Worm (Caenorhabditis elegans): ENCODE measurements around the gene C44B11.4.

DNA sequence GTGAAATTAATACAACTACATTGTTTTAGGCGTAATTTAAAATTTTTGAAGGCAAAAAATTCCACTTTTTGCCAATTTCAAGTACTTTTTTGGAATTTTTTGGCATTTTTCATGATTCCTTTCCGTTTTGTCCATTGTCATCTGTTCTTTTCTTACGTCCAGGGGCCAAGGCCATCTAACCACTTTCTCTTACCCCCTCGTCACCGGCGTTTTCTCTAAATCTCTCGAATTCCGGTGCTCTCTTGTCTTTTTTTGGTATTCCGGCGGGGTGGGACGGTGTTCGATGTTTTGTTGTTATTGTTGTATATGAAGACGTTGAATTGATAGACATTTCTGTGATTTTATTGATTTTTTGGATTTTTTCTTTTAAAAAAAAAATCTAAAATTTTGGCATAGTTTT is 18.0 kb upstream of the C44B11.4 start:
- TF ChIP-seq snpc-4 (tag; optimal IDR thresholded peaks at IDR 0.05) (no peak), nhr-28 (tag; optimal IDR thresholded peaks at IDR 0.05) (peak; percentile 23), fkh-10 (GFP tag; optimal IDR thresholded peaks at IDR 0.05) (no peak), unc-62 (GFP tag; optimal IDR thresholded peaks at IDR 0.05 in 1 of 2) (no peak), unc-62 (tag; optimal IDR thresholded peaks at IDR 0.05) (no peak), nhr-11 (tag; optimal IDR thresholded peaks at IDR 0.05) (no peak), sdz-12 (GFP tag; optimal IDR thresholded peaks at IDR 0.05) (no peak), egl-27 (tag; optimal IDR thresholded peaks at IDR 0.05) (no peak), ZK546.5 (tag; optimal IDR thresholded peaks at IDR 0.05) (no peak), daf-16 (GFP tag; optimal IDR thresholded peaks at IDR 0.05) (no peak), daf-16 (tag; optimal IDR thresholded peaks at IDR 0.05) (no peak)

All from whole organism, L4 larva.